Fruit fly (Drosophila melanogaster): Measurements from ENCODE around the gene ppk24.

The ppk24 gene

dm6 chr3R:31301527-31301926 is 36.0 kb downstream of the ppk24 start:
- TF ChIP-seq kay (GFP tag; ENCODE audit: borderline replicate concordance), result no peak

- TF ChIP-seq Mnt (GFP tag; optimal IDR thresholded peaks at IDR 0.05) (no peak), kay (GFP tag; ENCODE audit: borderline replicate concordance) (no peak), toe (GFP tag; optimal IDR thresholded peaks at IDR 0.05) (no peak), CG7101 (tag; optimal IDR thresholded peaks at IDR 0.05) (no peak), cic (GFP tag; optimal IDR thresholded peaks at IDR 0.05) (no peak), CG12768 (GFP tag; optimal IDR thresholded peaks at IDR 0.05) (no peak), bab1 (GFP tag; optimal IDR thresholded peaks at IDR 0.05) (no peak), CG33017 (tag; optimal IDR thresholded peaks at IDR 0.05) (no peak), Crg-1 (GFP tag; optimal IDR thresholded peaks at IDR 0.05) (no peak), tj (GFP tag; optimal IDR thresholded peaks at IDR 0.05) (no peak), CG1620 (GFP tag; optimal IDR thresholded peaks at IDR 0.05) (no peak), cnc (optimal IDR thresholded peaks at IDR 0.05) (no peak), CG14711 (tag; optimal IDR thresholded peaks at IDR 0.05) (no peak), Clk (GFP tag; optimal IDR thresholded peaks at IDR 0.05) (no peak), Hr96 (GFP tag; optimal IDR thresholded peaks at IDR 0.05) (no peak), CG11617 (GFP tag; optimal IDR thresholded peaks at IDR 0.05) (no peak), pad (GFP tag; optimal IDR thresholded peaks at IDR 0.05) (no peak), ovo (GFP tag; optimal IDR thresholded peaks at IDR 0.05) (no peak), CG5204 (GFP tag; optimal IDR thresholded peaks at IDR 0.05) (no peak)
Observed at dm6 chr3R:31305284-31305683, 39.8 kb downstream of the ppk24 start, which contains the start of gene pHCl-2. pHCl-2 (minus strand) TSS chr3R:31305384.

- TF ChIP-seq CG33017 (tag; optimal IDR thresholded peaks at IDR 0.05) (peak; percentile 69), toe (GFP tag; optimal IDR thresholded peaks at IDR 0.05) (no peak), CG14711 (tag; optimal IDR thresholded peaks at IDR 0.05) (peak; percentile 8), CG7045 (GFP tag; optimal IDR thresholded peaks at IDR 0.05) (peak; percentile 64), Mnt (GFP tag; optimal IDR thresholded peaks at IDR 0.05) (no peak), CG11617 (GFP tag; optimal IDR thresholded peaks at IDR 0.05) (peak; percentile 44), tj (GFP tag; optimal IDR thresholded peaks at IDR 0.05) (no peak), kay (GFP tag; ENCODE audit: borderline replicate concordance) (peak; percentile 68), CG7101 (tag; optimal IDR thresholded peaks at IDR 0.05) (peak; percentile 25), CG5204 (GFP tag; optimal IDR thresholded peaks at IDR 0.05) (peak; percentile 17), cic (GFP tag; optimal IDR thresholded peaks at IDR 0.05) (no peak)
Observed at dm6 chr3R:31306454-31306853, 40.9 kb downstream of the ppk24 start.

- TF ChIP-seq toe (GFP tag; optimal IDR thresholded peaks at IDR 0.05) (no peak), tj (GFP tag; optimal IDR thresholded peaks at IDR 0.05) (peak; percentile 31), Crg-1 (GFP tag; optimal IDR thresholded peaks at IDR 0.05) (no peak), bab1 (GFP tag; optimal IDR thresholded peaks at IDR 0.05) (no peak), cnc (optimal IDR thresholded peaks at IDR 0.05) (no peak)
Observed at dm6 chr3R:31308855-31309646, 43.5 kb downstream of the ppk24 start.

dm6 chr3R:31310300-31310699 is 44.8 kb downstream of the ppk24 start:
- TF ChIP-seq pad (GFP tag; optimal IDR thresholded peaks at IDR 0.05), result no peak
- no peak for TF ChIP-seq cic (GFP tag; optimal IDR thresholded peaks at IDR 0.05)
- no peak for TF ChIP-seq toe (GFP tag; optimal IDR thresholded peaks at IDR 0.05)

dm6 chr3R:31310883-31311397 is 45.4 kb downstream of the ppk24 start, which contains the start of gene CG34347:
CG34347 (plus strand) TSS chr3R:31311157.
- TF ChIP-seq tj (GFP tag; optimal IDR thresholded peaks at IDR 0.05) (peak; percentile 71), CG33017 (tag; optimal IDR thresholded peaks at IDR 0.05) (no peak), Mnt (GFP tag; optimal IDR thresholded peaks at IDR 0.05) (peak; percentile 11), kay (GFP tag; ENCODE audit: borderline replicate concordance) (no peak)

- TF ChIP-seq CG14711 (tag; optimal IDR thresholded peaks at IDR 0.05) (no peak), toe (GFP tag; optimal IDR thresholded peaks at IDR 0.05) (no peak), ovo (GFP tag; optimal IDR thresholded peaks at IDR 0.05) (no peak), CG5204 (GFP tag; optimal IDR thresholded peaks at IDR 0.05) (no peak), cnc (optimal IDR thresholded peaks at IDR 0.05) (no peak), bab1 (GFP tag; optimal IDR thresholded peaks at IDR 0.05) (no peak), cic (GFP tag; optimal IDR thresholded peaks at IDR 0.05) (no peak), CG11617 (GFP tag; optimal IDR thresholded peaks at IDR 0.05) (no peak), CG7045 (GFP tag; optimal IDR thresholded peaks at IDR 0.05) (no peak), tj (GFP tag; optimal IDR thresholded peaks at IDR 0.05) (no peak), pad (GFP tag; optimal IDR thresholded peaks at IDR 0.05) (no peak), kay (GFP tag; ENCODE audit: borderline replicate concordance) (no peak), CG33017 (tag; optimal IDR thresholded peaks at IDR 0.05) (no peak), Hr96 (GFP tag; optimal IDR thresholded peaks at IDR 0.05) (no peak)
Observed at dm6 chr3R:31312287-31312686, 46.8 kb downstream of the ppk24 start.
